Worm (Caenorhabditis elegans) whole organism, young adult: ENCODE results near the gene Y61B8A.6.

Experiments used
- B0019.2 ChIP-seq: fragments of 200-800 bp; sonication (Bioruptor generic); conservative IDR thresholded peaks from 2 replicates; pipeline ENCODE4 v1.3.6; 2022; ENCODE audit warnings: missing genetic modification reagents, missing genetic modification characterization, missing compliant biosample characterization
- B0261.1 ChIP-seq: sonication (generic microtip); optimal IDR thresholded peaks from 2 replicates; lab custom pipeline; 2016; ENCODE audit warnings: mild to moderate bottlenecking, missing genetic modification characterization, moderate library complexity, missing compliant biosample characterization
- B0336.3 ChIP-seq: fragments of 200-800 bp; sonication (Bioruptor generic); IDR thresholded peaks from 2 replicates; pipeline ENCODE4 v1.3.6; 2022; ENCODE audit warnings: missing genetic modification characterization, missing compliant biosample characterization
- C17E4.6 ChIP-seq: fragments of 200-800 bp; sonication (Bioruptor generic); IDR thresholded peaks from 2 replicates; pipeline ENCODE4 v1.3.6; 2022; ENCODE audit warnings: missing genetic modification reagents, missing genetic modification characterization, missing compliant biosample characterization
- F49E8.2 ChIP-seq: sonication (generic microtip); optimal IDR thresholded peaks from 3 replicates; lab custom pipeline; 2017; ENCODE audit warnings: missing genetic modification characterization, mild to moderate bottlenecking, missing compliant biosample characterization, antibody characterized with exemption, moderate library complexity; ENCODE audit not compliant: insufficient read depth
- K11D2.4 ChIP-seq: fragments of 200-800 bp; sonication (Bioruptor generic); IDR thresholded peaks from 2 replicates; pipeline ENCODE4 v1.3.6; 2022; ENCODE audit warnings: missing genetic modification reagents, missing genetic modification characterization, missing compliant biosample characterization
- Y67H2A.10 ChIP-seq: fragments of 200-800 bp; sonication (Bioruptor generic); conservative IDR thresholded peaks from 2 replicates; pipeline ENCODE4 v1.3.6; 2022; ENCODE audit warnings: missing genetic modification reagents, missing genetic modification characterization, missing compliant biosample characterization
- Y79H2A.3 ChIP-seq: fragments of 200-800 bp; sonication (Bioruptor generic); conservative IDR thresholded peaks from 2 replicates; pipeline ENCODE4 v1.3.6; 2022; ENCODE audit warnings: missing genetic modification reagents, missing genetic modification characterization, missing compliant biosample characterization
- Y95B8A.8 ChIP-seq: fragments of 200-800 bp; sonication (Bioruptor generic); IDR thresholded peaks from 2 replicates; pipeline ENCODE4 v1.3.6; 2022; ENCODE audit warnings: missing genetic modification reagents, missing genetic modification characterization, missing compliant biosample characterization
- ZK185.1 ChIP-seq: sonication (generic microtip); optimal IDR thresholded peaks from 2 replicates; lab custom pipeline; 2016; ENCODE audit warnings: mild to moderate bottlenecking, missing genetic modification characterization, missing compliant biosample characterization; ENCODE audit not compliant: poor library complexity, severe bottlenecking
- akir-1 ChIP-seq: fragments of 200-800 bp; sonication (Bioruptor generic); optimal IDR thresholded peaks from 2 replicates; lab custom pipeline; 2018; ENCODE audit warnings: mild to moderate bottlenecking, missing genetic modification characterization, moderate library complexity, missing compliant biosample characterization
- aptf-2 ChIP-seq: fragments of 200-800 bp; sonication (Bioruptor generic); conservative IDR thresholded peaks from 2 replicates; pipeline ENCODE4 v1.3.6; 2022; ENCODE audit warnings: missing genetic modification reagents, missing genetic modification characterization, missing compliant biosample characterization
- attf-3 ChIP-seq: fragments of 200-800 bp; sonication (Bioruptor generic); conservative IDR thresholded peaks from 2 replicates; pipeline ENCODE4 v1.3.6; 2022; ENCODE audit warnings: missing genetic modification reagents, missing genetic modification characterization, missing compliant biosample characterization
- bed-1 ChIP-seq: fragments of 200-800 bp; sonication (Bioruptor generic); IDR thresholded peaks from 2 replicates; pipeline ENCODE4 v1.3.6; 2022; ENCODE audit warnings: missing genetic modification reagents, missing genetic modification characterization, missing compliant biosample characterization
- ccch-3 ChIP-seq: fragments of 200-800 bp; sonication (Bioruptor generic); optimal IDR thresholded peaks from 2 replicates; lab custom pipeline; 2018; ENCODE audit warnings: mild to moderate bottlenecking, missing genetic modification characterization, missing compliant biosample characterization
- cebp-1 ChIP-seq, 2 experiments: fragments of 200-800 bp in 1 of 2; sonication (Bioruptor generic) in 1 of 2; sonication (generic microtip) in 1 of 2; IDR thresholded peaks in 1 of 2; optimal IDR thresholded peaks in 1 of 2; 2 replicates each; pipeline versions ENCODE4 v1.3.6 to Lab custom; 2017 to 2022; ENCODE audit warnings: missing compliant biosample characterization in 2 of 2, missing genetic modification characterization in 2 of 2, mild to moderate bottlenecking in 1 of 2, missing genetic modification reagents in 1 of 2, moderate library complexity in 1 of 2
- cebp-2 ChIP-seq: fragments of 200-800 bp; sonication (Bioruptor generic); IDR thresholded peaks from 2 replicates; pipeline ENCODE4 v1.3.6; 2022; ENCODE audit warnings: missing genetic modification characterization, missing compliant biosample characterization
- ceh-100 ChIP-seq: fragments of 200-800 bp; sonication (Bioruptor generic); IDR thresholded peaks from 2 replicates; pipeline ENCODE4 v1.3.6; 2022; ENCODE audit warnings: missing genetic modification reagents, missing genetic modification characterization, missing compliant biosample characterization
- dpff-1 ChIP-seq: sonication (generic microtip); optimal IDR thresholded peaks from 2 replicates; lab custom pipeline; 2017; ENCODE audit warnings: mild to moderate bottlenecking, missing genetic modification characterization, missing compliant biosample characterization
- efl-1 ChIP-seq: fragments of 150-350 bp; optimal IDR thresholded peaks from 2 replicates; lab custom pipeline; 2014; ENCODE audit warnings: missing biosample characterization, missing genetic modification reagents, missing genetic modification characterization
- ekl-4 ChIP-seq: fragments of 200-800 bp; sonication (Bioruptor generic); IDR thresholded peaks from 2 replicates; pipeline ENCODE4 v1.3.6; 2022; ENCODE audit warnings: missing genetic modification reagents, missing genetic modification characterization, missing compliant biosample characterization
- fkh-3 ChIP-seq: sonication (generic microtip); optimal IDR thresholded peaks from 2 replicates; lab custom pipeline; 2016; ENCODE audit warnings: mild to moderate bottlenecking, missing genetic modification characterization, missing compliant biosample characterization
- him-1 ChIP-seq: sonication (generic microtip); optimal IDR thresholded peaks from 2 replicates; lab custom pipeline; 2016; ENCODE audit warnings: missing genotype, missing genetic modification reagents, missing genetic modification characterization, missing compliant biosample characterization
- hsf-1 ChIP-seq: fragments of 200-800 bp; sonication (Bioruptor generic); IDR thresholded peaks from 2 replicates; pipeline ENCODE4 v1.3.6; 2022; ENCODE audit warnings: missing genetic modification reagents, missing genetic modification characterization, missing compliant biosample characterization
- mcd-1 ChIP-seq: fragments of 200-800 bp; sonication (Bioruptor generic); IDR thresholded peaks from 2 replicates; pipeline ENCODE4 v1.3.6; 2022; ENCODE audit warnings: missing genetic modification reagents, missing genetic modification characterization, missing compliant biosample characterization
- nfya-1 ChIP-seq: sonication (generic microtip); optimal IDR thresholded peaks from 2 replicates; lab custom pipeline; 2017; ENCODE audit warnings: antibody characterized with exemption, missing compliant biosample characterization, missing genetic modification characterization, borderline replicate concordance; ENCODE audit not compliant: insufficient read depth
- nfya-2 ChIP-seq: fragments of 200-800 bp; sonication (Bioruptor generic); IDR thresholded peaks from 2 replicates; pipeline ENCODE4 v1.3.6; 2022; ENCODE audit warnings: missing genetic modification reagents, missing genetic modification characterization, missing compliant biosample characterization
- rcor-1 ChIP-seq: fragments of 200-800 bp; sonication (Bioruptor generic); IDR thresholded peaks from 2 replicates; pipeline ENCODE4 v1.3.6; 2022; ENCODE audit warnings: missing genetic modification reagents, missing genetic modification characterization, missing compliant biosample characterization
- rpc-1 ChIP-seq, 2 experiments: fragments of 150-350 bp in 1 of 2; sonication (generic microtip) in 1 of 2; optimal IDR thresholded peaks; 2 replicates each; lab custom pipeline; 2014 to 2018; ENCODE audit warnings: missing biosample characterization in 1 of 2, missing genetic modification characterization in 1 of 2, missing genetic modification reagents in 1 of 2, missing genotype in 1 of 2
- somi-1 ChIP-seq: fragments of 200-800 bp; sonication (Bioruptor generic); optimal IDR thresholded peaks from 2 replicates; lab custom pipeline; 2018; ENCODE audit warnings: mild to moderate bottlenecking, missing genetic modification characterization, missing compliant biosample characterization
- tbp1 ChIP-seq: fragments of 200-800 bp; sonication (Bioruptor generic); optimal IDR thresholded peaks from 2 replicates; lab custom pipeline; 2018; ENCODE audit warnings: mild to moderate bottlenecking, missing genetic modification characterization, missing compliant biosample characterization
- tbx-9 ChIP-seq: sonication (generic microtip); optimal IDR thresholded peaks from 2 replicates; lab custom pipeline; 2016; ENCODE audit warnings: borderline replicate concordance, missing genetic modification characterization, inconsistent platforms, missing compliant biosample characterization
- xnd-1 ChIP-seq: sonication (generic microtip); optimal IDR thresholded peaks from 2 replicates; lab custom pipeline; 2016; ENCODE audit warnings: missing genotype, missing genetic modification reagents, missing genetic modification characterization, missing compliant biosample characterization
- zfh-2 ChIP-seq: fragments of 200-800 bp; sonication (Bioruptor generic); conservative IDR thresholded peaks from 2 replicates; pipeline ENCODE4 v1.3.6; 2022; ENCODE audit warnings: missing genetic modification reagents, missing genetic modification characterization, missing compliant biosample characterization
- ztf-28 ChIP-seq: fragments of 200-800 bp; sonication (Bioruptor generic); IDR thresholded peaks from 2 replicates; pipeline ENCODE4 v1.3.6; 2022; ENCODE audit warnings: missing genetic modification reagents, missing genetic modification characterization, missing compliant biosample characterization
- ztf-6 ChIP-seq: fragments of 200-800 bp; sonication (Bioruptor generic); IDR thresholded peaks from 2 replicates; pipeline ENCODE4 v1.3.6; 2022; ENCODE audit warnings: missing genetic modification reagents, missing genetic modification characterization, missing compliant biosample characterization

Y61B8A.6 gene

DNA sequence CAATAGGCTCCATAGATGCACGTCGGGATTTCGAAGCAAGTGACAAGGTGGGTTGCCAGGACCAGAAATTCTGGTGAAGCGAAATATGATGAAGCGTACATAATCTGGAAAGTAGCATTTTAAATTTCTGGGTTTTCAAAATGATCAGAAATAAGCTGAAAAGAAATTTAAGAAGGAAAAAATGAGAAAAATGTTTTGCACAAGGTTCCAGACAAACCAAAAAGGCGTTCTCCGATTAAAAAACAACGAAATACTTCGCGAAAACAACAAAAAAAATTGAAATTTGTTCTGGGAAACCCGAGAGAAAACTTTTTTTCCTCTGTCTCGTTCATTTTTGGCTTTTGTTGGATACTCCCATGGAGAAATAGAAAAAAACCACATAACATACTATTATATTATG is 28.4 kb upstream of the Y61B8A.6 start, which contains the start of gene srh-252:
Gene srh-252, minus strand, starts transcription at position 101 of the 400 bp plus-strand sequence.
- TF ChIP-seq cebp-2 (GFP tag; lab: Robert Waterston, UW) (no peak), K11D2.4 (GFP tag; lab: Robert Waterston, UW) (no peak), hsf-1 (no peak), nfya-1 (tag; lab: Kevin White, UChicago) (no peak), B0336.3 (no peak), bed-1 (no peak), ztf-28 (GFP tag; lab: Robert Waterston, UW) (no peak), akir-1 (GFP tag; lab: Kevin White, UChicago) (no peak), somi-1 (GFP tag; lab: Kevin White, UChicago) (no peak), ceh-100 (no peak), F49E8.2 (tag; lab: Kevin White, UChicago) (no peak), fkh-3 (tag; lab: Kevin White, UChicago) (no peak), tbx-9 (no peak), Y95B8A.8 (GFP tag; lab: Robert Waterston, UW) (no peak), C17E4.6 (no peak), ccch-3 (no peak), dpff-1 (tag; lab: Kevin White, UChicago) (no peak), ztf-6 (GFP tag; lab: Robert Waterston, UW) (no peak), rpc-1 (optimal IDR thresholded peaks at IDR 0.05; lab: Kevin White, UChicago) (no peak), rpc-1 (tag; optimal IDR thresholded peaks at IDR 0.05; lab: Kevin White, UChicago) (no peak)

- TF ChIP-seq nfya-2 (GFP tag; lab: Robert Waterston, UW) (no peak), ZK185.1 (no peak), Y79H2A.3 (GFP tag; lab: Robert Waterston, UW) (no peak), attf-3 (GFP tag; lab: Robert Waterston, UW) (no peak)
Observed at ce11 chrV:17225389-17225788, 26.3 kb upstream of the Y61B8A.6 start, which contains the start of gene scl-25. Gene scl-25, plus strand, starts transcription at chrV:17225689.

DNA sequence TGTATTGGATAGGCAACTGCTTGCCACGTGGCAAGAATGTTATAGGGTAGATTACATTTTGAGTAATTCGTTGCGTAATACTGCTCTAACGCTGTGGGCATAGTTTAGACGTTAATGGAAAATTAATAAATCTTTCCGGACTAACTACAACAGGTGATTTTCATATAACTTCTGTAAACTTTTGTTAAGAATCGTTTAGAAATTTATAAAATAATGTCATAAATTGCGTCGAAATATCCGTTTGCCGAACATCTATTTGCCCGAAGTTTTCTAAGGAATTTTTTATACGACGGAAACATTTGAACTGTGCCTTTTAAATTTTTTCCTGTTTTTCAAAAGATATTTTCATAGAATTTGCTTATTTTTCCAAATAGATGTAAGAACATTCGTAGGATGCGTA is 25.6 kb upstream of the Y61B8A.6 start, which contains the start of gene srh-112:
Gene srh-112, minus strand, starts transcription at position 101 of the 400 bp plus-strand sequence.
- TF ChIP-seq dpff-1 (tag; lab: Kevin White, UChicago) = no peak
- no peak for TF ChIP-seq him-1 (tag; lab: Kevin White, UChicago)
- no peak for TF ChIP-seq cebp-1 (GFP tag; IDR thresholded peaks at IDR 0.05; lab: Robert Waterston, UW)
- TF ChIP-seq cebp-1 (tag; optimal IDR thresholded peaks at IDR 0.05; lab: Kevin White, UChicago) = no peak
- no peak for TF ChIP-seq B0019.2 (GFP tag; lab: Robert Waterston, UW)
- TF ChIP-seq efl-1 (GFP tag; lab: Kevin White, UChicago) = no peak
- no peak for TF ChIP-seq ekl-4 (GFP tag; lab: Robert Waterston, UW)
- TF ChIP-seq bed-1 = no peak
- TF ChIP-seq Y67H2A.10 (GFP tag; lab: Robert Waterston, UW) = no peak
- no peak for TF ChIP-seq B0261.1 (tag; lab: Kevin White, UChicago)
- TF ChIP-seq aptf-2 (GFP tag; lab: Robert Waterston, UW) = no peak
- no peak for TF ChIP-seq Y79H2A.3 (GFP tag; lab: Robert Waterston, UW)
- TF ChIP-seq xnd-1 (tag; lab: Kevin White, UChicago) = no peak
- TF ChIP-seq mcd-1 (GFP tag; lab: Robert Waterston, UW) = no peak
- no peak for TF ChIP-seq zfh-2 (GFP tag; lab: Robert Waterston, UW)
- TF ChIP-seq tbp1 = no peak
- no peak for TF ChIP-seq rcor-1 (GFP tag; lab: Robert Waterston, UW)
